Worm (Caenorhabditis elegans): ENCODE results near the gene Y19D10B.8.

- TF ChIP-seq nhr-76 (tag; optimal IDR thresholded peaks at IDR 0.05), result no peak
- no peak for TF ChIP-seq unc-39 (tag; optimal IDR thresholded peaks at IDR 0.05)
- no peak for TF ChIP-seq pha-4 (tag; optimal IDR thresholded peaks at IDR 0.05)
Observed at ce11 chrV:2324260-2324659, 23.5 kb upstream of the Y19D10B.8 start.
